Fruit fly (Drosophila melanogaster) whole organism, embryonic: ENCODE measurements around the gene Prim2.

Experiments
- Abd-B ChIP-seq: fragments of 200-800 bp; sonication (Bioruptor generic); optimal IDR thresholded peaks from 2 replicates; lab custom pipeline; 2018; ENCODE audit warnings: missing biosample characterization, mild to moderate bottlenecking, missing genetic modification characterization, moderate library complexity
- CG11085 ChIP-seq: fragments of 200-800 bp; sonication (Bioruptor generic); IDR thresholded peaks from 2 replicates; pipeline ENCODE4 v1.3.6; 2022; ENCODE audit warnings: missing biosample characterization, missing genetic modification characterization
- CG11695 ChIP-seq: fragments of 200-800 bp; sonication (Bioruptor generic); IDR thresholded peaks from 3 replicates; pipeline ENCODE4 v1.3.6; 2022; ENCODE audit warnings: missing biosample characterization, missing genetic modification characterization
- CG12155 ChIP-seq: fragments of 200-800 bp; sonication (Bioruptor generic); optimal IDR thresholded peaks from 3 replicates; lab custom pipeline; 2016; ENCODE audit warnings: missing biosample characterization, missing genetic modification characterization
- CG12744 ChIP-seq: fragments of 200-800 bp; sonication (Bioruptor generic); optimal IDR thresholded peaks from 2 replicates; lab custom pipeline; 2016; ENCODE audit warnings: missing biosample characterization, missing genetic modification characterization
- CG14710 ChIP-seq: fragments of 200-800 bp; sonication (Bioruptor generic); optimal IDR thresholded peaks from 3 replicates; lab custom pipeline; 2019; ENCODE audit warnings: missing biosample characterization, mild to moderate bottlenecking, missing genetic modification characterization, moderate library complexity
- CG15514 ChIP-seq: fragments of 200-800 bp; sonication (Bioruptor generic); optimal IDR thresholded peaks from 3 replicates; lab custom pipeline; 2017; ENCODE audit warnings: missing biosample characterization, missing genetic modification characterization, mild to moderate bottlenecking, moderate library complexity, missing genetic modification reagents
- CG2199 ChIP-seq: fragments of 200-800 bp; sonication (Bioruptor generic); IDR thresholded peaks from 3 replicates; pipeline ENCODE4 v1.3.6; 2022; ENCODE audit warnings: missing biosample characterization, missing genetic modification characterization
- CG2875 ChIP-seq: fragments of 200-800 bp; sonication (Bioruptor generic); optimal IDR thresholded peaks from 2 replicates; lab custom pipeline; 2017; ENCODE audit warnings: missing biosample characterization, mild to moderate bottlenecking, missing genetic modification characterization, missing genetic modification reagents
- CG3065 ChIP-seq: fragments of 200-800 bp; sonication (Bioruptor generic); optimal IDR thresholded peaks from 2 replicates; lab custom pipeline; 2016; ENCODE audit warnings: missing biosample characterization, missing genetic modification characterization
- CG34376 ChIP-seq: fragments of 200-800 bp; sonication (Bioruptor generic); optimal IDR thresholded peaks from 2 replicates; lab custom pipeline; 2018; ENCODE audit warnings: missing biosample characterization, mild to moderate bottlenecking, missing genetic modification characterization
- CG3838 ChIP-seq: fragments of 200-800 bp; sonication (Bioruptor generic); optimal IDR thresholded peaks from 3 replicates; lab custom pipeline; 2016; ENCODE audit warnings: missing biosample characterization, missing genetic modification characterization
- CG4328 ChIP-seq: fragments of 200-800 bp; sonication (Bioruptor generic); optimal IDR thresholded peaks from 3 replicates; lab custom pipeline; 2017; ENCODE audit warnings: missing biosample characterization, missing genetic modification reagents, missing genetic modification characterization
- CG6254 ChIP-seq: fragments of 200-800 bp; sonication (Bioruptor generic); optimal IDR thresholded peaks from 3 replicates; lab custom pipeline; 2017; ENCODE audit warnings: mild to moderate bottlenecking, missing biosample characterization, missing genetic modification reagents, missing genetic modification characterization
- CG6683 ChIP-seq: fragments of 200-800 bp; sonication (Bioruptor generic); optimal IDR thresholded peaks from 2 replicates; lab custom pipeline; 2017; ENCODE audit warnings: missing biosample characterization, mild to moderate bottlenecking, missing genetic modification characterization, missing genetic modification reagents
- Drgx ChIP-seq: fragments of 200-800 bp; sonication (Bioruptor generic); IDR thresholded peaks from 2 replicates; pipeline ENCODE4 v1.3.6; 2022; ENCODE audit warnings: missing biosample characterization, missing genetic modification characterization
- GATAe ChIP-seq: fragments of 200-800 bp; sonication (Bioruptor generic); conservative IDR thresholded peaks from 2 replicates; pipeline ENCODE4 v1.3.6; 2022; ENCODE audit warnings: missing biosample characterization, missing genetic modification characterization
- HLH54F ChIP-seq: fragments of 200-800 bp; sonication (Bioruptor generic); optimal IDR thresholded peaks from 3 replicates; lab custom pipeline; 2016; ENCODE audit warnings: missing biosample characterization, missing genetic modification characterization
- Kr ChIP-seq: fragments of 200-800 bp; sonication (Bioruptor generic); optimal IDR thresholded peaks from 2 replicates; lab custom pipeline; 2017; ENCODE audit warnings: missing biosample characterization, mild to moderate bottlenecking, missing genetic modification characterization
- MBD-R2 ChIP-seq: fragments of 200-800 bp; sonication (Bioruptor generic); IDR thresholded peaks from 2 replicates; pipeline ENCODE4 v1.3.6; 2022; ENCODE audit warnings: missing biosample characterization, missing genetic modification characterization
- MESR4 ChIP-seq: fragments of 200-800 bp; sonication (Bioruptor generic); optimal IDR thresholded peaks from 2 replicates; lab custom pipeline; 2018; ENCODE audit warnings: missing biosample characterization, mild to moderate bottlenecking, missing genetic modification characterization, moderate library complexity
- MTF-1 ChIP-seq: fragments of 200-800 bp; sonication (Bioruptor generic); optimal IDR thresholded peaks from 2 replicates; lab custom pipeline; 2018; ENCODE audit warnings: missing biosample characterization, mild to moderate bottlenecking, missing genetic modification characterization, borderline replicate concordance
- Meics ChIP-seq: fragments of 200-800 bp; sonication (Bioruptor generic); optimal IDR thresholded peaks from 2 replicates; lab custom pipeline; 2017; ENCODE audit warnings: missing biosample characterization, mild to moderate bottlenecking, missing genetic modification characterization
- Poxn ChIP-seq: fragments of 200-800 bp; sonication (Bioruptor generic); IDR thresholded peaks from 2 replicates; pipeline ENCODE4 v1.3.6; 2022; ENCODE audit warnings: missing biosample characterization, missing genetic modification characterization
- Six4 ChIP-seq: fragments of 200-800 bp; sonication (Bioruptor generic); optimal IDR thresholded peaks from 2 replicates; lab custom pipeline; 2016; ENCODE audit warnings: missing biosample characterization, missing genetic modification characterization
- Sry-β ChIP-seq: fragments of 200-800 bp; sonication (Bioruptor generic); optimal IDR thresholded peaks from 2 replicates; lab custom pipeline; 2018; ENCODE audit warnings: missing biosample characterization, mild to moderate bottlenecking, missing genetic modification characterization, moderate library complexity
- Ssrp ChIP-seq: fragments of 200-800 bp; sonication (Bioruptor generic); optimal IDR thresholded peaks from 2 replicates; lab custom pipeline; 2018; ENCODE audit warnings: missing biosample characterization, mild to moderate bottlenecking, missing genetic modification characterization, moderate library complexity
- Xbp1 ChIP-seq: fragments of 200-800 bp; sonication (Bioruptor generic); optimal IDR thresholded peaks from 3 replicates; lab custom pipeline; 2016; ENCODE audit warnings: missing biosample characterization, mild to moderate bottlenecking, missing genetic modification characterization
- cad ChIP-seq: fragments of >200 bp; optimal IDR thresholded peaks from 2 replicates; lab custom pipeline; 2017; ENCODE audit warnings: missing biosample characterization, missing genetic modification characterization
- cas ChIP-seq: fragments of 200-800 bp; sonication (Bioruptor generic); IDR thresholded peaks from 2 replicates; pipeline ENCODE4 v1.3.6; 2022; ENCODE audit warnings: missing biosample characterization, missing genetic modification characterization
- chm ChIP-seq: fragments of 200-800 bp; sonication (Bioruptor generic); IDR thresholded peaks from 2 replicates; pipeline ENCODE4 v1.3.6; 2022; ENCODE audit warnings: missing biosample characterization, missing genetic modification characterization
- ci ChIP-seq: fragments of 200-800 bp; sonication (Bioruptor generic); IDR thresholded peaks from 3 replicates; pipeline ENCODE4 v1.3.6; 2022; ENCODE audit warnings: missing biosample characterization, missing genetic modification characterization
- crc ChIP-seq: fragments of 200-800 bp; sonication (Bioruptor generic); optimal IDR thresholded peaks from 2 replicates; lab custom pipeline; 2016; ENCODE audit warnings: missing biosample characterization, missing genetic modification characterization
- danr ChIP-seq: fragments of 200-800 bp; sonication (Bioruptor generic); IDR thresholded peaks from 2 replicates; pipeline ENCODE4 v1.3.6; 2022; ENCODE audit warnings: missing biosample characterization, missing genetic modification characterization
- fd3F ChIP-seq: fragments of 200-800 bp; sonication (Bioruptor generic); optimal IDR thresholded peaks from 2 replicates; lab custom pipeline; 2018; ENCODE audit warnings: missing biosample characterization, mild to moderate bottlenecking, missing genetic modification characterization, moderate library complexity
- fru ChIP-seq: fragments of >200 bp; optimal IDR thresholded peaks from 2 replicates; lab custom pipeline; 2017
- gcm ChIP-seq: fragments of 200-800 bp; sonication (Bioruptor generic); optimal IDR thresholded peaks from 2 replicates; lab custom pipeline; 2019; ENCODE audit warnings: missing biosample characterization, mild to moderate bottlenecking, missing genetic modification characterization, moderate library complexity
- grau ChIP-seq: fragments of 200-800 bp; optimal IDR thresholded peaks from 3 replicates; lab custom pipeline; 2019; ENCODE audit warnings: missing biosample characterization, mild to moderate bottlenecking, missing genetic modification characterization, moderate library complexity
- her ChIP-seq: fragments of 200-800 bp; sonication (Bioruptor generic); optimal IDR thresholded peaks from 2 replicates; lab custom pipeline; 2016; ENCODE audit warnings: missing biosample characterization, missing genetic modification characterization
- pita ChIP-seq: fragments of 200-800 bp; sonication (Bioruptor generic); optimal IDR thresholded peaks from 2 replicates; lab custom pipeline; 2017; ENCODE audit warnings: missing biosample characterization, mild to moderate bottlenecking, missing genetic modification characterization
- tin ChIP-seq: fragments of 200-800 bp; sonication (Bioruptor generic); optimal IDR thresholded peaks from 3 replicates; lab custom pipeline; 2016; ENCODE audit warnings: missing biosample characterization, missing genetic modification characterization
- zen2 ChIP-seq: fragments of 200-800 bp; sonication (Bioruptor generic); IDR thresholded peaks from 3 replicates; pipeline ENCODE4 v1.3.6; 2022; ENCODE audit warnings: missing biosample characterization, missing genetic modification characterization; ENCODE audit not compliant: partially characterized antibody

Prim2 gene

DNA sequence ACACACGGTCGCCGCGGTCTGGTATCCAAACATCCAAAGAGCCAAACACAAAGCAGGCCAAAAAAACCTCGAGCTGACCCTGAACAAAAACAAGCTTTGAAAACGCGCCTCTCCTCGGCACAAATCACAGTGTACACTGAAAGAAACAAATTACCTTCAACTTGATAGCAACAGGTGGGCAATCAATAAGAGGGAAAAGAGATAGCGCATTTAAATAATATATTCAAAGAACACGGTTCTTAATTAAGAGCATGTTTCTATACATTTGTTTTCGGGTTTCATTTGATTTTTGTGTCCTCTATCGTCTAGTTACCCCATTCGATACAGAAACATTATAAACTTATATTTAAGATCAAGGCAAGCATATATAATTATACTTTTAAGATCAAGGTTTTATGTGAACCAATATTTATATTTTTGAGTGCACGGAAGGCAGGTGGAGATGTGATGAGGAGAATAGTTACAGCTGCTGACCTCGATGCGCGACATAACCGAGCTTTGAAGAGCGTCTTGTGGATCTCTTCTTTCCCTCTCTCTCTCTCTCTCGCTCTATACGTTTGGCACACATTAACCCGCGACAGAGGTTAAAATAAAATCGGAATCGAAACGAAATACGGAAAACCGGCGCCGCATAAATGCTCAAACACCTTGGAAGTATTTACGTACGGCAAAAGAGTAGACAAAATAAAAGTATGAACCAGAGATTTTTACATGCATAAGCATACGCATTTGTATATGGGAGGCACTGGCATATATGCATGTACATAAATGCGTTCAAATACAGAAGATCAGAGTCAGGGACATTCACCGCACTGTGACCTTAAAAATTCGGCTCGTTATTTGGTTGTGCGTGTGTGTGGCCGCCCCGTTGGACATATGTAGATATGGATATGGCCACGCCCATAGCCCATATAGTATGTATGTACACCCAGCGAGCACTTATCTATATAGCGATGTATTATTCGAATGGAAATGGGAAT lies 37.1 kb upstream of the Prim2 start (continued):
- TF ChIP-seq fd3F (GFP tag; lab: Kevin White, UChicago) (peak; percentile 86), zen2 (no peak), CG11695 (peak; percentile 82), CG2199 (GFP tag; lab: Robert Waterston, UW) (no peak; the same call in 2 of the 3 replicates), CG12155 (GFP tag; lab: Kevin White, UChicago) (peak; percentile 74), MBD-R2 (GFP tag; lab: Robert Waterston, UW) (peak; percentile 9; the same call in 1 of the 2 replicates), Xbp1 (GFP tag; lab: Kevin White, UChicago) (peak; percentile 85), chm (GFP tag; lab: Robert Waterston, UW) (no peak), Six4 (peak; percentile 69), Ssrp (tag; lab: Kevin White, UChicago) (peak; percentile 86), gcm (GFP tag; lab: Kevin White, UChicago) (peak; percentile 84), pita (no peak), cad (GFP tag; lab: Kevin White, UChicago) (no peak), Sry-β (GFP tag; lab: Kevin White, UChicago) (peak; percentile 33), CG11085 (GFP tag; lab: Robert Waterston, UW) (no peak), grau (peak; percentile 91), Poxn (no peak), Abd-B (GFP tag; lab: Kevin White, UChicago) (peak; percentile 69), cas (no peak), Meics (GFP tag; lab: Kevin White, UChicago) (peak; percentile 82), CG4328 (GFP tag; lab: Kevin White, UChicago) (peak; percentile 67), CG14710 (tag; lab: Kevin White, UChicago) (peak; percentile 83), danr (GFP tag; lab: Robert Waterston, UW) (peak; percentile 57; the same call in 1 of the 2 replicates), CG6254 (peak; percentile 44), CG12744 (GFP tag; lab: Kevin White, UChicago) (peak; percentile 74), MESR4 (peak; percentile 3), Kr (no peak), HLH54F (peak; percentile 65), her (GFP tag; lab: Kevin White, UChicago) (peak; percentile 48), ci (GFP tag; lab: Robert Waterston, UW) (peak; percentile 48; the same call in 2 of the 3 replicates), CG15514 (GFP tag; lab: Kevin White, UChicago) (peak; percentile 55), CG2875 (GFP tag; lab: Kevin White, UChicago) (peak; percentile 80), CG3838 (peak; percentile 19), CG3065 (GFP tag; lab: Kevin White, UChicago) (peak; percentile 33), MTF-1 (GFP tag; lab: Kevin White, UChicago) (no peak), CG34376 (GFP tag; lab: Kevin White, UChicago) (peak; percentile 71), GATAe (GFP tag; lab: Robert Waterston, UW) (0 out of 2 replicates have a peak, but pooled peaks have one; percentile 11), Drgx (GFP tag; lab: Robert Waterston, UW) (peak; percentile 78), CG6683 (GFP tag; lab: Kevin White, UChicago) (peak; percentile 63), tin (peak; percentile 80), crc (GFP tag; lab: Kevin White, UChicago) (peak; percentile 52), fru (lab: Kevin White, UChicago) (no peak)
